Worm (Caenorhabditis elegans) whole organism, L2 larva: ENCODE data around the gene srg-57.

Experiments
- C34F6.9 ChIP-seq: fragments of 150-350 bp; optimal IDR thresholded peaks from 2 replicates; lab custom pipeline; 2014; ENCODE audit warnings: missing biosample characterization, missing genetic modification characterization
- F13H6.1 ChIP-seq: sonication (generic microtip); optimal IDR thresholded peaks from 2 replicates; lab custom pipeline; 2016; ENCODE audit warnings: missing genetic modification characterization, missing compliant biosample characterization
- R02D3.7 ChIP-seq: fragments of 150-350 bp; optimal IDR thresholded peaks from 2 replicates; lab custom pipeline; 2014; ENCODE audit warnings: missing biosample characterization, missing genetic modification characterization
- Y55F3AM.14 ChIP-seq: fragments of 200-800 bp; sonication (Bioruptor generic); optimal IDR thresholded peaks from 2 replicates; lab custom pipeline; 2018; ENCODE audit warnings: mild to moderate bottlenecking, missing genetic modification characterization, missing compliant biosample characterization
- ZK546.5 ChIP-seq: sonication (generic microtip); optimal IDR thresholded peaks from 2 replicates; lab custom pipeline; 2017; ENCODE audit warnings: missing biosample characterization, missing genetic modification characterization
- alr-1 ChIP-seq: fragments of 150-350 bp; optimal IDR thresholded peaks from 2 replicates; lab custom pipeline; 2014; ENCODE audit warnings: missing biosample characterization, missing genetic modification characterization
- aly-2 ChIP-seq: fragments of 150-350 bp; optimal IDR thresholded peaks from 2 replicates; lab custom pipeline; 2014; ENCODE audit warnings: missing biosample characterization, missing genetic modification characterization
- blmp-1 ChIP-seq: sonication (generic microtip); optimal IDR thresholded peaks from 2 replicates; lab custom pipeline; 2017; ENCODE audit warnings: missing genetic modification characterization, mild to moderate bottlenecking, missing compliant biosample characterization, antibody characterized with exemption, moderate library complexity; ENCODE audit not compliant: insufficient read depth
- ceh-82 ChIP-seq: fragments of 150-350 bp; optimal IDR thresholded peaks from 2 replicates; lab custom pipeline; 2014; ENCODE audit warnings: missing biosample characterization, missing genetic modification characterization
- dmd-4 ChIP-seq: sonication (generic microtip); optimal IDR thresholded peaks from 2 replicates; lab custom pipeline; 2017; ENCODE audit warnings: missing biosample characterization, missing genetic modification characterization
- elt-1 ChIP-seq: fragments of 150-350 bp; optimal IDR thresholded peaks from 2 replicates; lab custom pipeline; 2014; ENCODE audit warnings: missing biosample characterization, missing genetic modification characterization
- elt-3 ChIP-seq: sonication (generic microtip); optimal IDR thresholded peaks from 2 replicates; lab custom pipeline; 2017; ENCODE audit warnings: missing biosample characterization, missing genetic modification characterization
- fos-1 ChIP-seq: fragments of 150-350 bp; optimal IDR thresholded peaks from 2 replicates; lab custom pipeline; 2014; ENCODE audit warnings: missing biosample characterization, missing genetic modification characterization
- gmeb-1 ChIP-seq: fragments of 150-350 bp; optimal IDR thresholded peaks from 2 replicates; lab custom pipeline; 2014; ENCODE audit warnings: missing biosample characterization, missing genetic modification characterization
- lin-13 ChIP-seq: fragments of 150-350 bp; optimal IDR thresholded peaks from 2 replicates; lab custom pipeline; 2014; ENCODE audit warnings: missing biosample characterization, missing genetic modification reagents, missing genetic modification characterization
- lin-39 ChIP-seq: fragments of 150-350 bp; optimal IDR thresholded peaks from 2 replicates; lab custom pipeline; 2014; ENCODE audit warnings: missing biosample characterization, missing genetic modification reagents, missing genetic modification characterization
- lsy-2 ChIP-seq, 2 experiments: fragments of 150-350 bp in 1 of 2; sonication (generic microtip) in 1 of 2; optimal IDR thresholded peaks; 2 replicates each; lab custom pipeline; 2014 to 2017; ENCODE audit warnings: missing biosample characterization in 2 of 2, missing genetic modification characterization in 2 of 2
- mab-5 ChIP-seq: fragments of 150-350 bp; optimal IDR thresholded peaks from 2 replicates; lab custom pipeline; 2014; ENCODE audit warnings: missing biosample characterization, missing genetic modification characterization
- mbf-1 ChIP-seq: sonication (generic microtip); optimal IDR thresholded peaks from 2 replicates; lab custom pipeline; 2017; ENCODE audit warnings: missing biosample characterization, missing genetic modification characterization
- mdl-1 ChIP-seq, 2 experiments: fragments of 150-350 bp in 1 of 2; sonication (generic microtip) in 1 of 2; optimal IDR thresholded peaks; 2 replicates each; lab custom pipeline; 2017; ENCODE audit warnings: missing biosample characterization in 2 of 2, missing genetic modification characterization in 2 of 2
- nhr-11 ChIP-seq: fragments of 150-350 bp; optimal IDR thresholded peaks from 2 replicates; lab custom pipeline; 2014; ENCODE audit warnings: missing biosample characterization, missing genetic modification characterization
- nhr-12 ChIP-seq: fragments of 150-350 bp; optimal IDR thresholded peaks from 2 replicates; lab custom pipeline; 2014; ENCODE audit warnings: missing biosample characterization, missing genetic modification characterization
- nhr-129 ChIP-seq: fragments of 150-350 bp; optimal IDR thresholded peaks from 2 replicates; lab custom pipeline; 2014; ENCODE audit warnings: missing biosample characterization, missing genetic modification characterization
- nhr-237 ChIP-seq: fragments of 150-350 bp; optimal IDR thresholded peaks from 2 replicates; lab custom pipeline; 2014; ENCODE audit warnings: missing biosample characterization, missing genetic modification characterization
- nhr-77 ChIP-seq: fragments of 150-350 bp; optimal IDR thresholded peaks from 2 replicates; lab custom pipeline; 2014; ENCODE audit warnings: missing biosample characterization, missing genetic modification characterization
- peb-1 ChIP-seq: fragments of 150-350 bp; optimal IDR thresholded peaks from 2 replicates; lab custom pipeline; 2014; ENCODE audit warnings: missing biosample characterization, missing genetic modification characterization
- sem-4 ChIP-seq: fragments of 150-350 bp; optimal IDR thresholded peaks from 2 replicates; lab custom pipeline; 2014; ENCODE audit warnings: missing biosample characterization, missing genetic modification reagents, missing genetic modification characterization
- skn-1 ChIP-seq: sonication (generic microtip); optimal IDR thresholded peaks from 2 replicates; lab custom pipeline; 2017; ENCODE audit warnings: missing biosample characterization, missing genetic modification characterization
- sma-9 ChIP-seq, 2 experiments: fragments of 150-350 bp in 1 of 2; sonication (generic microtip) in 1 of 2; optimal IDR thresholded peaks; 2 replicates each; lab custom pipeline; 2014 to 2016; ENCODE audit warnings: missing genetic modification characterization in 2 of 2, mild to moderate bottlenecking in 1 of 2, missing biosample characterization in 1 of 2, missing compliant biosample characterization in 1 of 2, missing genetic modification reagents in 1 of 2, moderate library complexity in 1 of 2
- snpc-4 ChIP-seq: fragments of 150-350 bp; optimal IDR thresholded peaks from 2 replicates; lab custom pipeline; 2014; ENCODE audit warnings: missing biosample characterization, missing genetic modification characterization
- unc-39 ChIP-seq: fragments of 150-350 bp; optimal IDR thresholded peaks from 2 replicates; lab custom pipeline; 2014; ENCODE audit warnings: missing biosample characterization, missing genetic modification characterization
- unc-55 ChIP-seq: fragments of 150-350 bp; sonication (generic microtip); optimal IDR thresholded peaks from 3 replicates; lab custom pipeline; 2014; ENCODE audit warnings: missing biosample characterization, missing genetic modification reagents, missing genetic modification characterization
- zag-1 ChIP-seq: fragments of 150-350 bp; optimal IDR thresholded peaks from 2 replicates; lab custom pipeline; 2014; ENCODE audit warnings: missing biosample characterization, missing genetic modification characterization
- ztf-1 ChIP-seq: fragments of 200-800 bp; sonication (Bioruptor generic); conservative IDR thresholded peaks from 2 replicates; pipeline ENCODE4 v1.3.6; 2022; ENCODE audit warnings: missing genetic modification characterization, missing compliant biosample characterization
- ztf-4 ChIP-seq: fragments of 150-350 bp; optimal IDR thresholded peaks from 2 replicates; lab custom pipeline; 2014; ENCODE audit warnings: missing biosample characterization, missing genetic modification characterization

The srg-57 gene

ce11 chrV:2734360-2734759 is at the start of gene srg-57:
TSS of gene srg-57 (minus strand) at chrV:2734460.
- TF ChIP-seq aly-2 (tag; lab: Kevin White, UChicago) (no peak), nhr-11 (tag; lab: Kevin White, UChicago) (no peak), fos-1 (tag; lab: Kevin White, UChicago) (no peak), blmp-1 (tag; lab: Kevin White, UChicago) (no peak), unc-39 (tag; lab: Kevin White, UChicago) (no peak), peb-1 (tag; lab: Kevin White, UChicago) (no peak), skn-1 (tag; lab: Kevin White, UChicago) (no peak), zag-1 (tag; lab: Kevin White, UChicago) (no peak), ZK546.5 (tag; lab: Kevin White, UChicago) (no peak), mbf-1 (tag; lab: Kevin White, UChicago) (no peak)
- TF ChIP-seq, all 48 proteins: peak for 0

ce11 chrV:2780786-2781185 is 46.5 kb upstream of the srg-57 start, which contains the start of gene R05D8.11:
TSS of gene R05D8.11 (minus strand) at chrV:2780886.
- no peak for TF ChIP-seq gmeb-1
- TF ChIP-seq nhr-11 (tag; lab: Kevin White, UChicago), result no peak
- TF ChIP-seq C34F6.9 (tag; lab: Kevin White, UChicago), result no peak
- no peak for TF ChIP-seq dmd-4 (tag; lab: Kevin White, UChicago)
- TF ChIP-seq nhr-129, result no peak
- no peak for TF ChIP-seq elt-1
- TF ChIP-seq nhr-77 (tag; lab: Kevin White, UChicago), result no peak
- no peak for TF ChIP-seq ceh-82 (tag; lab: Kevin White, UChicago)
- TF ChIP-seq ztf-4 (tag; lab: Kevin White, UChicago), result no peak
- TF ChIP-seq aly-2 (tag; lab: Kevin White, UChicago), result no peak
- TF ChIP-seq snpc-4 (tag; lab: Kevin White, UChicago), result no peak
- TF ChIP-seq zag-1 (tag; lab: Kevin White, UChicago), result no peak
- TF ChIP-seq R02D3.7 (tag; lab: Kevin White, UChicago), result no peak
- TF ChIP-seq lin-13 (GFP tag; lab: Kevin White, UChicago), result no peak
- no peak for TF ChIP-seq ZK546.5 (tag; lab: Kevin White, UChicago)
- no peak for TF ChIP-seq F13H6.1 (tag; lab: Kevin White, UChicago)
- TF ChIP-seq, all 48 proteins: peak for 0

- no peak for TF ChIP-seq fos-1 (tag; lab: Kevin White, UChicago)
- TF ChIP-seq skn-1 (tag; lab: Kevin White, UChicago), result no peak
- TF ChIP-seq snpc-4 (tag; lab: Kevin White, UChicago), result no peak
- TF ChIP-seq mab-5 (tag; lab: Kevin White, UChicago), result no peak
- TF ChIP-seq blmp-1 (tag; lab: Kevin White, UChicago), result no peak
- TF ChIP-seq nhr-77 (tag; lab: Kevin White, UChicago), result no peak
- TF ChIP-seq lin-39 (tag; lab: Kevin White, UChicago), result no peak
- no peak for TF ChIP-seq ZK546.5 (tag; lab: Kevin White, UChicago)
- no peak for TF ChIP-seq elt-1
- TF ChIP-seq nhr-237 (tag; lab: Kevin White, UChicago), result no peak
Measured at ce11 chrV:2774042-2774441, 39.8 kb upstream of the srg-57 start, which contains the start of gene srj-18. TSS of gene srj-18 (plus strand) at chrV:2774342.

- TF ChIP-seq sem-4 (tag; lab: Kevin White, UChicago), result no peak
- TF ChIP-seq ztf-4 (tag; lab: Kevin White, UChicago), result no peak
- TF ChIP-seq elt-3, result no peak
- no peak for TF ChIP-seq mdl-1 (tag; optimal IDR thresholded peaks at IDR 0.05; lab: Kevin White, UChicago)
- TF ChIP-seq lsy-2 (tag; optimal IDR thresholded peaks at IDR 0.05; lab: Kevin White, UChicago), result no peak
- TF ChIP-seq lin-13 (GFP tag; lab: Kevin White, UChicago), result no peak
- TF ChIP-seq nhr-237 (tag; lab: Kevin White, UChicago), result no peak
- TF ChIP-seq R02D3.7 (tag; lab: Kevin White, UChicago), result no peak
- no peak for TF ChIP-seq F13H6.1 (tag; lab: Kevin White, UChicago)
- TF ChIP-seq ceh-82 (tag; lab: Kevin White, UChicago), result no peak
- no peak for TF ChIP-seq ztf-1 (GFP tag; lab: Robert Waterston, UW)
- TF ChIP-seq nhr-11 (tag; lab: Kevin White, UChicago), result no peak
- TF ChIP-seq lin-39 (tag; lab: Kevin White, UChicago), result no peak
- TF ChIP-seq gmeb-1, result no peak
- TF ChIP-seq nhr-77 (tag; lab: Kevin White, UChicago), result no peak
- TF ChIP-seq unc-39 (tag; lab: Kevin White, UChicago), result no peak
- no peak for TF ChIP-seq dmd-4 (tag; lab: Kevin White, UChicago)
- TF ChIP-seq unc-55 (GFP tag; lab: Kevin White, UChicago), result no peak
- TF ChIP-seq, all 48 proteins: peak for 0
Measured at ce11 chrV:2771560-2771959, 37.3 kb upstream of the srg-57 start, which contains the start of gene srh-56. TSS of gene srh-56 (plus strand) at chrV:2771860.

ce11 chrV:2769754-2770153 is 35.5 kb upstream of the srg-57 start, which contains the start of gene dhs-15:
TSS of gene dhs-15 (minus strand) at chrV:2769854.
- TF ChIP-seq alr-1 (tag; lab: Kevin White, UChicago) (no peak), skn-1 (tag; lab: Kevin White, UChicago) (no peak), snpc-4 (tag; lab: Kevin White, UChicago) (no peak), Y55F3AM.14 (GFP tag; lab: Kevin White, UChicago) (no peak), nhr-12 (no peak), nhr-129 (no peak), sma-9 (GFP tag; optimal IDR thresholded peaks at IDR 0.05; lab: Kevin White, UChicago) (no peak), sma-9 (tag; optimal IDR thresholded peaks at IDR 0.05; lab: Kevin White, UChicago) (no peak)
